Worm (Caenorhabditis elegans) whole organism, L4 larva: ENCODE data around the gene F21C10.11.

Experiments used
- F37D6.2 ChIP-seq: sonication (generic microtip); optimal IDR thresholded peaks from 2 replicates; lab custom pipeline; 2016; ENCODE audit warnings: mild to moderate bottlenecking, missing genetic modification characterization, missing compliant biosample characterization
- F49E8.2 ChIP-seq: sonication (generic microtip); optimal IDR thresholded peaks from 2 replicates; lab custom pipeline; 2016; ENCODE audit warnings: missing compliant biosample characterization, mild to moderate bottlenecking, missing genetic modification characterization, borderline replicate concordance
- T26A8.4 ChIP-seq: fragments of 200-800 bp; sonication (Bioruptor generic); IDR thresholded peaks from 2 replicates; pipeline ENCODE4 v1.3.6; 2022; ENCODE audit warnings: missing genetic modification characterization, missing compliant biosample characterization
- Y105C5A.15 ChIP-seq: fragments of 200-800 bp; sonication (Bioruptor generic); IDR thresholded peaks from 2 replicates; pipeline ENCODE4 v1.3.6; 2022; ENCODE audit warnings: missing genetic modification characterization, missing compliant biosample characterization
- Y48G9A.11 ChIP-seq: fragments of 200-800 bp; sonication (Bioruptor generic); IDR thresholded peaks from 2 replicates; pipeline ENCODE4 v1.3.6; 2022; ENCODE audit warnings: missing genetic modification reagents, missing genetic modification characterization, missing compliant biosample characterization
- Y75B8A.6 ChIP-seq: fragments of 200-800 bp; sonication (Bioruptor generic); IDR thresholded peaks from 2 replicates; pipeline ENCODE4 v1.3.6; 2022; ENCODE audit warnings: missing genetic modification reagents, missing genetic modification characterization, missing compliant biosample characterization
- ZK546.5 ChIP-seq, 2 experiments: sonication (generic microtip); optimal IDR thresholded peaks; 2 replicates each; lab custom pipeline; 2017; ENCODE audit warnings: missing biosample characterization in 2 of 2, missing genetic modification characterization in 2 of 2
- aha-1 ChIP-seq: fragments of 150-350 bp; peaks from one replicate; lab custom pipeline; 2014; ENCODE audit warnings: missing biosample characterization, missing genetic modification characterization
- ceh-44 ChIP-seq: fragments of 200-800 bp; sonication (Bioruptor generic); IDR thresholded peaks from 2 replicates; pipeline ENCODE4 v1.3.6; 2022; ENCODE audit warnings: missing genetic modification reagents, missing genetic modification characterization, missing compliant biosample characterization
- daf-16 ChIP-seq, 3 experiments: sonication (generic microtip); optimal IDR thresholded peaks; 2 replicates each; lab custom pipeline; 2016 to 2017; ENCODE audit warnings: missing genetic modification characterization in 3 of 3, missing genetic modification reagents in 3 of 3, mild to moderate bottlenecking in 2 of 3, missing compliant biosample characterization in 2 of 3, missing biosample characterization in 1 of 3, moderate library complexity in 1 of 3
- dmd-6 ChIP-seq: fragments of 200-800 bp; sonication (Bioruptor generic); IDR thresholded peaks from 2 replicates; pipeline ENCODE4 v1.3.6; 2022; ENCODE audit warnings: missing genetic modification reagents, missing genetic modification characterization, missing compliant biosample characterization
- dpl-1 ChIP-seq: fragments of 150-350 bp; optimal IDR thresholded peaks from 2 replicates; lab custom pipeline; 2014; ENCODE audit warnings: missing biosample characterization, missing genetic modification reagents, missing genetic modification characterization
- duxl-1 ChIP-seq: sonication (generic microtip); optimal IDR thresholded peaks from 2 replicates; lab custom pipeline; 2016; ENCODE audit warnings: mild to moderate bottlenecking, missing genetic modification characterization, moderate library complexity, missing compliant biosample characterization; ENCODE audit not compliant: poor library complexity
- dve-1 ChIP-seq: sonication (generic microtip); optimal IDR thresholded peaks from 2 replicates; lab custom pipeline; 2017; ENCODE audit warnings: antibody characterized with exemption, mild to moderate bottlenecking, missing genetic modification characterization, missing compliant biosample characterization; ENCODE audit not compliant: insufficient read depth
- lin-1 ChIP-seq: fragments of 200-800 bp; sonication (Bioruptor generic); IDR thresholded peaks from 2 replicates; pipeline ENCODE4 v1.3.6; 2022; ENCODE audit warnings: missing genetic modification reagents, missing genetic modification characterization, missing compliant biosample characterization
- lin-15B ChIP-seq: fragments of 150-350 bp; sonication (generic microtip); optimal IDR thresholded peaks from 3 replicates; lab custom pipeline; 2014; ENCODE audit warnings: missing biosample characterization, missing genetic modification characterization
- lin-29 ChIP-seq: fragments of 200-800 bp; sonication (Bioruptor generic); IDR thresholded peaks from 2 replicates; pipeline ENCODE4 v1.3.6; 2022; ENCODE audit warnings: missing genetic modification reagents, missing genetic modification characterization, missing compliant biosample characterization
- lin-38 ChIP-seq: fragments of 200-800 bp; sonication (Bioruptor generic); IDR thresholded peaks from 2 replicates; pipeline ENCODE4 v1.3.6; 2022; ENCODE audit warnings: missing genetic modification reagents, missing genetic modification characterization, missing compliant biosample characterization
- lin-39 ChIP-seq: fragments of 150-350 bp; optimal IDR thresholded peaks from 2 replicates; lab custom pipeline; 2014; ENCODE audit warnings: missing biosample characterization, missing genetic modification reagents, missing genetic modification characterization
- lsy-2 ChIP-seq, 2 experiments: fragments of 150-350 bp in 1 of 2; sonication (generic microtip) in 1 of 2; optimal IDR thresholded peaks; 2 replicates each; lab custom pipeline; 2014 to 2017; ENCODE audit warnings: missing biosample characterization in 2 of 2, missing genetic modification characterization in 2 of 2
- madf-9 ChIP-seq: fragments of 200-800 bp; sonication (Bioruptor generic); conservative IDR thresholded peaks from 2 replicates; pipeline ENCODE4 v1.3.6; 2022; ENCODE audit warnings: missing genetic modification reagents, missing genetic modification characterization, missing compliant biosample characterization
- mdt-29 ChIP-seq: fragments of 200-800 bp; sonication (Bioruptor generic); IDR thresholded peaks from 2 replicates; pipeline ENCODE4 v1.3.6; 2022; ENCODE audit warnings: missing genetic modification reagents, missing genetic modification characterization, missing compliant biosample characterization
- mep-1 ChIP-seq: fragments of 150-350 bp; sonication (generic microtip); optimal IDR thresholded peaks from 3 replicates; lab custom pipeline; 2014; ENCODE audit warnings: missing biosample characterization, missing genetic modification characterization
- mxl-2 ChIP-seq: fragments of 200-800 bp; sonication (Bioruptor generic); conservative IDR thresholded peaks from 2 replicates; pipeline ENCODE4 v1.3.6; 2022; ENCODE audit warnings: missing genetic modification reagents, missing genetic modification characterization, missing compliant biosample characterization
- mxl-3 ChIP-seq: fragments of 200-800 bp; sonication (Bioruptor generic); optimal IDR thresholded peaks from 2 replicates; lab custom pipeline; 2018; ENCODE audit warnings: mild to moderate bottlenecking, missing genetic modification characterization, missing compliant biosample characterization
- nhr-10 ChIP-seq: fragments of 150-350 bp; optimal IDR thresholded peaks from 2 replicates; lab custom pipeline; 2014; ENCODE audit warnings: missing biosample characterization, missing genetic modification characterization
- nhr-102 ChIP-seq: sonication (generic microtip); optimal IDR thresholded peaks from 2 replicates; lab custom pipeline; 2016; ENCODE audit warnings: mild to moderate bottlenecking, missing genetic modification characterization, moderate library complexity, missing compliant biosample characterization
- nhr-11 ChIP-seq: fragments of 150-350 bp; optimal IDR thresholded peaks from 2 replicates; lab custom pipeline; 2014; ENCODE audit warnings: missing biosample characterization, missing genetic modification characterization
- nhr-237 ChIP-seq: sonication (generic microtip); optimal IDR thresholded peaks from 2 replicates; lab custom pipeline; 2017; ENCODE audit warnings: missing biosample characterization, missing genetic modification characterization
- nhr-48 ChIP-seq: sonication (generic microtip); optimal IDR thresholded peaks from 2 replicates; lab custom pipeline; 2016; ENCODE audit warnings: mild to moderate bottlenecking, missing genetic modification characterization, missing compliant biosample characterization
- nhr-6 ChIP-seq: fragments of 150-350 bp; optimal IDR thresholded peaks from 2 replicates; lab custom pipeline; 2014; ENCODE audit warnings: missing biosample characterization, missing genetic modification characterization
- nhr-77 ChIP-seq: fragments of 150-350 bp; optimal IDR thresholded peaks from 2 replicates; lab custom pipeline; 2014; ENCODE audit warnings: missing biosample characterization, missing genetic modification characterization
- skn-1 ChIP-seq: fragments of 150-350 bp; optimal IDR thresholded peaks from 2 replicates; lab custom pipeline; 2014; ENCODE audit warnings: missing biosample characterization, missing genetic modification characterization
- spr-1 ChIP-seq: sonication (generic microtip); optimal IDR thresholded peaks from 2 replicates; lab custom pipeline; 2016; ENCODE audit warnings: mild to moderate bottlenecking, missing genetic modification characterization, missing compliant biosample characterization
- spr-3 ChIP-seq: fragments of 200-800 bp; sonication (Bioruptor generic); optimal IDR thresholded peaks from 2 replicates; lab custom pipeline; 2018; ENCODE audit warnings: mild to moderate bottlenecking, missing genetic modification characterization, missing compliant biosample characterization
- unc-130 ChIP-seq: sonication (generic microtip); optimal IDR thresholded peaks from 2 replicates; lab custom pipeline; 2016; ENCODE audit warnings: missing genetic modification reagents, missing genetic modification characterization, missing compliant biosample characterization
- unc-62 ChIP-seq, 3 experiments: fragments of 150-350 bp in 1 of 3; sonication (generic microtip); optimal IDR thresholded peaks in 2 of 3; peaks in 1 of 3; 1 replicate in 1 of 3; 2 replicates in 2 of 3; lab custom pipeline; 2014 to 2017; ENCODE audit warnings: missing biosample characterization in 3 of 3, missing genetic modification characterization in 3 of 3, missing genetic modification reagents in 3 of 3, missing genotype in 1 of 3
- vab-7 ChIP-seq: fragments of 200-800 bp; sonication (Bioruptor generic); IDR thresholded peaks from 2 replicates; pipeline ENCODE4 v1.3.6; 2022; ENCODE audit warnings: missing genetic modification reagents, missing genetic modification characterization, missing compliant biosample characterization
- zfp-2 ChIP-seq: sonication (generic microtip); optimal IDR thresholded peaks from 2 replicates; lab custom pipeline; 2016; ENCODE audit warnings: mild to moderate bottlenecking, missing genetic modification characterization, missing compliant biosample characterization
- zfp-3 ChIP-seq: fragments of 200-800 bp; sonication (Bioruptor generic); conservative IDR thresholded peaks from 2 replicates; pipeline ENCODE4 v1.3.6; 2022; ENCODE audit warnings: missing genetic modification reagents, missing genetic modification characterization, missing compliant biosample characterization
- zip-11 ChIP-seq: fragments of 200-800 bp; sonication (Bioruptor generic); IDR thresholded peaks from 2 replicates; pipeline ENCODE4 v1.3.6; 2022; ENCODE audit warnings: missing genetic modification characterization, missing compliant biosample characterization
- zip-2 ChIP-seq: fragments of 150-350 bp; optimal IDR thresholded peaks from 2 replicates; lab custom pipeline; 2014; ENCODE audit warnings: missing biosample characterization, missing genetic modification characterization
- ztf-11 ChIP-seq: fragments of 150-350 bp; optimal IDR thresholded peaks from 2 replicates; lab custom pipeline; 2014; ENCODE audit warnings: missing biosample characterization, missing genetic modification characterization

Gene F21C10.11

DNA sequence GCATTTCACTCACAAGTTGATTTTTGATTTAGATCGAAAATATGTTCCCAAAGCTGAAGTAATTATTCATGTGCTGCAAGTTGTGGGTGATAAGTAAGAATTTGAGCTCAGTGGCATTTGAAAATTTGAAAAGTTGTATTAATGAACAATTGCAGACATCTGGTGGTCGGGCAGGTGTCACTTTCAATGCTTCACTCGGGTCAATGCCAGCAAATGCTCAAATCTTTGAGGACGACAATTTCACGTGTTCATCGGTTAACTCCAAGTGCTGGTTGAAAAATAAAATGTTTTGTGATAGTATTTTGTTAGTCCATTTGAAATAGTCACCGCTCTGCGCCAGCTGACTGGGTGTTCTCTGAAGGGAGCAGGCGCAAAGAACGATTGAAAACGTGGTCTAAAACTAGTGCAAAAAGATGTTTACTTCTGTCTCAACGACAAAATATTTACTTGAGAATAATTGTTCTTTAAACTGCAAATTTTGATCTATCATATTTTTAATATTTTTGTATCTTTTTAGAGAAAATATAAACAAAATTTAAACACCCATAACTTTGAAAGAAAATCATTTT, 29.1 kb upstream of the F21C10.11 start (continued):
- TF ChIP-seq Y105C5A.15 (GFP tag; lab: Robert Waterston, UW) (no peak), mxl-2 (GFP tag; lab: Robert Waterston, UW) (peak; percentile 54; the same call in 1 of the 2 replicates), zfp-3 (GFP tag; lab: Robert Waterston, UW) (no peak), lin-1 (peak; percentile 52; the same call in 1 of the 2 replicates), mep-1 (tag; lab: Kevin White, UChicago) (peak; percentile 54), lin-29 (GFP tag; lab: Robert Waterston, UW) (no peak), zfp-2 (tag; lab: Kevin White, UChicago) (no peak), nhr-77 (tag; lab: Kevin White, UChicago) (peak; percentile 24)

DNA sequence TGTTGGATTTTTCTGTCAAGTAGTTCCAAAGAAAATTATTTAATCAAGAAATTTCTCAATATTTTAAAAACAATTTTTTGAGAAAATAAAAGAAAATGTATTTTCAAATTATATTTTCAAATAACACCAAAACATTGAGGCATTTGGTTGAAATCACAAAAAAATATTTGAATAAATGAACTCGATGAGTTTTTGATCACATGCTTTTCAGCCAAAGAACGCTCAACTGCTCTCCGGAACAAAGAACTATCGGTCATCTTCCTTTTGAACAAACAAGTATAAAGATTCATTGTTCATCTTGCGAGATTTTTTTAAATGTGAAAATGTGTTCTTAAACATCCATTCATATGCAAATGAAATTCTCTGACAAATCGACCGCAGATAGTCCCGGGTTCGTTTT, 28.3 kb upstream of the F21C10.11 start:
- TF ChIP-seq lin-39 (no peak), ztf-11 (tag; lab: Kevin White, UChicago) (no peak), unc-62 (GFP tag; optimal IDR thresholded peaks at IDR 0.05 in 1 of 2; lab: Kevin White, UChicago) (peak in 1 of 2 experiments; percentile 12), unc-62 (tag; optimal IDR thresholded peaks at IDR 0.05; lab: Kevin White, UChicago) (no peak), nhr-6 (no peak), nhr-77 (tag; lab: Kevin White, UChicago) (peak; percentile 18), dve-1 (tag; lab: Kevin White, UChicago) (peak; percentile 39), duxl-1 (tag; lab: Kevin White, UChicago) (no peak), dmd-6 (GFP tag; lab: Robert Waterston, UW) (peak; percentile 15; the same call in 1 of the 2 replicates), daf-16 (GFP tag; optimal IDR thresholded peaks at IDR 0.05; lab: Kevin White, UChicago) (no peak), daf-16 (tag; optimal IDR thresholded peaks at IDR 0.05; lab: Kevin White, UChicago) (peak; percentile 50), Y48G9A.11 (no peak), nhr-48 (no peak)
- TF ChIP-seq, all 104 proteins: peak for 5

DNA sequence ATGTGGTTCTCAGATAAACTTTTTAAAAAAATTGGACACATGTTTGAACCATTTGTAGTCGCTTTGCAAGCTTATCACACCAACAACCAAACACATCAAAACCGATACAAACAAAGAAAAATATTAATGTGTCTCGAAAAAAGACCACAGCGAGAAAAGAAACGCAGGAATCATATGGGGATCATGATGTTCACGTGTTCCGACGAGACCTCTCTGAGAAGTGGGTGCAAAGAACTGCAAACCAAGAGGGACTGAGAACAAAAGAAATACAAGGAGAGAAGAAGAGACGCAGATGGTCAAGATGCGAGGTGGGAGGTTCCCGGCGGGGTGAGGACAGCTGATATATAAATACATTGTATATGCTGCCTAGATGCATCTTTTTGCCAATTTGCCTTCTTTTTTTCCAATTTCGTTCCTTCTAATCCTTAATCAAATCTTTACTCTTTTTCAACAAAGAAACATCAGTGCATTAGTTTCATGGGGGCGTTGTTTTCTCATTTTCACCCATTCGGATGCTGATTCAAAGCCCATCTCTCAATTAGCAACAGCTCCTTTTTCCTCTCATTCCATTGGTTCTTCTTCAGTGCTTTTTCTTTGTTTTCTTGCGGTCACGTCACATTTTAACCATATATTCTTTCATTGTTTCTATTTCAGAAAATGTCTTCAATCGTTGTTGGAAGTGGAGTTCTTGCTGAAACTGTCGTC, 27.5 kb upstream of the F21C10.11 start, which contains the start of gene F21C10.10:
Gene F21C10.10, plus strand, starts transcription at position 655 of the 705 bp plus-strand sequence.
- TF ChIP-seq lin-38 (GFP tag; lab: Robert Waterston, UW) = peak; percentile 45
- no peak for TF ChIP-seq unc-130 (GFP tag; lab: Kevin White, UChicago)
- TF ChIP-seq dpl-1 (GFP tag; lab: Kevin White, UChicago) = peak; percentile 56
- TF ChIP-seq T26A8.4 (GFP tag; lab: Robert Waterston, UW) = peak; percentile 66
- TF ChIP-seq vab-7 (GFP tag; lab: Robert Waterston, UW) = no peak
- peak; percentile 46; the same call in 1 of the 2 replicates for TF ChIP-seq madf-9 (GFP tag; lab: Robert Waterston, UW)
- TF ChIP-seq nhr-10 (tag; lab: Kevin White, UChicago) = peak; percentile 85
- TF ChIP-seq zip-11 (GFP tag; lab: Robert Waterston, UW) = no peak
- peak; percentile 87 for TF ChIP-seq nhr-11
- no peak for TF ChIP-seq lin-15B (tag; lab: Kevin White, UChicago)
- peak; percentile 93 for TF ChIP-seq mxl-3 (GFP tag; lab: Kevin White, UChicago)
- TF ChIP-seq ZK546.5 (tag; optimal IDR thresholded peaks at IDR 0.05; lab: Kevin White, UChicago) = no peak
- TF ChIP-seq nhr-6 = peak; percentile 50
- peak; percentile 62; the same call in 1 of the 2 replicates for TF ChIP-seq lin-1
- TF ChIP-seq nhr-102 = peak; percentile 93
- no peak for TF ChIP-seq nhr-237 (tag; lab: Kevin White, UChicago)
- peak; percentile 55 to 81 for TF ChIP-seq lsy-2 (tag; optimal IDR thresholded peaks at IDR 0.05; lab: Kevin White, UChicago)
- no peak for TF ChIP-seq F49E8.2 (tag; lab: Kevin White, UChicago)
- no peak for TF ChIP-seq skn-1 (tag; lab: Kevin White, UChicago)
- peak; percentile 31 for TF ChIP-seq zip-2
- TF ChIP-seq Y75B8A.6 (GFP tag; lab: Robert Waterston, UW) = no peak
- TF ChIP-seq spr-1 = peak; percentile 78
- TF ChIP-seq duxl-1 (tag; lab: Kevin White, UChicago) = no peak
- no peak for TF ChIP-seq F37D6.2
- peak; percentile 99 for TF ChIP-seq aha-1 (tag; lab: Kevin White, UChicago)
- 0 out of 2 replicates have a peak, but pooled peaks have one; percentile 55 for TF ChIP-seq lin-29 (GFP tag; lab: Robert Waterston, UW)
- no peak for TF ChIP-seq ceh-44 (GFP tag; lab: Robert Waterston, UW)
- TF ChIP-seq daf-16 (GFP tag; optimal IDR thresholded peaks at IDR 0.05; lab: Kevin White, UChicago) = peak; percentile 61 to 92
- peak; percentile 91 for TF ChIP-seq daf-16 (tag; optimal IDR thresholded peaks at IDR 0.05; lab: Kevin White, UChicago)
- TF ChIP-seq spr-3 (GFP tag; lab: Kevin White, UChicago) = peak; percentile 49
- TF ChIP-seq mdt-29 = peak; percentile 76
- TF ChIP-seq mxl-2 (GFP tag; lab: Robert Waterston, UW) = peak; percentile 98
